Fruit fly (Drosophila melanogaster): Measurements from ENCODE around the gene CG9663.

CG9663 gene

DNA sequence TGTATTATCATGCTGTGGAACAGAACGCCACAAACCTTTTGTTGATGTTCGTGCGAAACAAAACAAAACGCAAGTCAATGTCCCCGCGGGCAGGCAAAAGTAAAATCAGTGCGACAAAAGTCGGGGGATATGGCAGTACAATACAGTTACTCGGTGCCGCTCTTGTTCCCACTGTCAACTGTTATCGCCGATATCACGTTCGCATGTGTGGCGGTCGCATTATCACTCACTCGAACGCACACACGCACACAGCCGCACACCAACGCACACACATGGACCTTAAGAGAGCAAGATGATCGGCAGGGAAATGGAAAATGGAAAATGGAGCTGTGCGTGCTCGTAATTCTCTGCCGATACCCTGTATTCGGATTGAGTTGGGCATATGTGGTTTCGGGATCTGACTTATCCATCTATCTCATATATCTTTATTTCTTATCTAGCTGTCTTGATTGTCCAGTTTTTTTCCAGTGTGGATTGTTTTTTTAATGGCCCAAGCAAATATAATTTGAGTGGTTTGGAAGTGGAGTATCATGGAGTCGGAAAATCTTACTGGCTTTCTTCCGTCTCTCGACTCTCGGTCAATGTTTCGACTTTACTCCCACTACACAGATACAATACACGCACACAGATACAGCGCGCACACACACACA lies 35.8 kb upstream of the CG9663 start (continued):
- TF ChIP-seq CG15601 (tag; optimal IDR thresholded peaks at IDR 0.05) (peak; percentile 74), dysf (GFP tag; IDR thresholded peaks at IDR 0.05) (peak; percentile 72), CG3726 (GFP tag; IDR thresholded peaks at IDR 0.05) (peak; percentile 81; the same call in 2 of the 3 replicates), CG10654 (GFP tag; optimal IDR thresholded peaks at IDR 0.05) (peak; percentile 80), Bdp1 (GFP tag; optimal IDR thresholded peaks at IDR 0.05) (peak; percentile 70), CG7357 (GFP tag; IDR thresholded peaks at IDR 0.05) (peak; percentile 61; the same call in 1 of the 3 replicates), Ssrp (tag; optimal IDR thresholded peaks at IDR 0.05) (peak; percentile 78), gfzf (GFP tag; optimal IDR thresholded peaks at IDR 0.05) (no peak), Adf1 (GFP tag; IDR thresholded peaks at IDR 0.05) (no peak), pb (GFP tag; optimal IDR thresholded peaks at IDR 0.05) (peak; percentile 74), CG8478 (optimal IDR thresholded peaks at IDR 0.05) (peak; percentile 39), CG34422 (GFP tag; IDR thresholded peaks at IDR 0.05) (peak; percentile 82; the same call in 2 of the 3 replicates), CG7786 (GFP tag; optimal IDR thresholded peaks at IDR 0.05) (peak; percentile 76), sna (GFP tag; IDR thresholded peaks at IDR 0.05; ENCODE audit: partially characterized antibody) (no peak), Dad (GFP tag; optimal IDR thresholded peaks at IDR 0.05) (peak; percentile 56), HLH54F (GFP tag; optimal IDR thresholded peaks at IDR 0.05) (peak; percentile 9), onecut (GFP tag; IDR thresholded peaks at IDR 0.05) (peak; percentile 71), CG7372 (GFP tag; IDR thresholded peaks at IDR 0.05) (0 out of 2 replicates have a peak, but pooled peaks have one; percentile 14), lab (GFP tag; optimal IDR thresholded peaks at IDR 0.05) (peak; percentile 67), lola (GFP tag; optimal IDR thresholded peaks at IDR 0.05) (peak in 1 of 3 experiments; percentile 83), cg (GFP tag; optimal IDR thresholded peaks at IDR 0.05) (peak; percentile 75), CG43689 (GFP tag; IDR thresholded peaks at IDR 0.05) (no peak), pan (optimal IDR thresholded peaks at IDR 0.05) (no peak), pan (GFP tag; optimal IDR thresholded peaks at IDR 0.05 in 1 of 2, IDR thresholded peaks at IDR 0.05 in 1 of 2) (peak in 1 of 2 experiments; percentile 71), Myb (GFP tag; optimal IDR thresholded peaks at IDR 0.05) (peak; percentile 53), H15 (GFP tag; IDR thresholded peaks at IDR 0.05) (peak; percentile 83; the same call in 2 of the 3 replicates), cato (GFP tag; optimal IDR thresholded peaks at IDR 0.05; ENCODE audit: borderline replicate concordance) (peak; percentile 81), Spps (tag; optimal IDR thresholded peaks at IDR 0.05) (peak; percentile 83), Bgb (GFP tag; IDR thresholded peaks at IDR 0.05; ENCODE audit: partially characterized antibody) (no peak), CG15011 (GFP tag; optimal IDR thresholded peaks at IDR 0.05) (no peak), D19A (tag; optimal IDR thresholded peaks at IDR 0.05) (peak; percentile 73), Drgx (GFP tag; IDR thresholded peaks at IDR 0.05) (peak; percentile 87), CkIIα-i1 (GFP tag; IDR thresholded peaks at IDR 0.05) (no peak), CrebB (tag; optimal IDR thresholded peaks at IDR 0.05) (no peak), cas (GFP tag; IDR thresholded peaks at IDR 0.05) (no peak), NK7.1 (GFP tag; optimal IDR thresholded peaks at IDR 0.05) (peak; percentile 35), Oli (tag; optimal IDR thresholded peaks at IDR 0.05) (peak; percentile 74), Dbx (GFP tag; IDR thresholded peaks at IDR 0.05) (no peak), CG7963 (GFP tag; IDR thresholded peaks at IDR 0.05; ENCODE audit: partially characterized antibody) (no peak), Jarid2 (GFP tag; optimal IDR thresholded peaks at IDR 0.05) (peak; percentile 8), ranshi (GFP tag; IDR thresholded peaks at IDR 0.05) (peak; percentile 68; the same call in 1 of the 2 replicates), hkb (optimal IDR thresholded peaks at IDR 0.05) (no peak), hkb (GFP tag; IDR thresholded peaks at IDR 0.05) (peak; percentile 55; the same call in 1 of the 2 replicates), scrt (GFP tag; optimal IDR thresholded peaks at IDR 0.05) (no peak), sob (GFP tag; IDR thresholded peaks at IDR 0.05) (peak; percentile 48; the same call in 1 of the 2 replicates), CG10979 (tag; optimal IDR thresholded peaks at IDR 0.05) (peak; percentile 93), CG18011 (GFP tag; optimal IDR thresholded peaks at IDR 0.05) (no peak), Rx (GFP tag; IDR thresholded peaks at IDR 0.05) (peak; percentile 79), CG17568 (GFP tag; optimal IDR thresholded peaks at IDR 0.05) (no peak), Asciz (GFP tag; optimal IDR thresholded peaks at IDR 0.05) (peak; percentile 77)
